Fruit fly (Drosophila melanogaster) whole organism, pupa: ENCODE data around the gene mRpL13.

Experiments
- CG10348 ChIP-seq: fragments of 200-800 bp; sonication (Bioruptor generic); IDR thresholded peaks from 2 replicates; pipeline ENCODE4 v1.3.6; 2022; ENCODE audit warnings: missing biosample characterization, missing genetic modification characterization
- CG12605 ChIP-seq: fragments of 200-800 bp; sonication (Bioruptor generic); IDR thresholded peaks from 2 replicates; pipeline ENCODE4 v1.3.6; 2022; ENCODE audit warnings: missing biosample characterization, missing genetic modification characterization
- CG13204 ChIP-seq: fragments of 200-800 bp; sonication (Bioruptor generic); optimal IDR thresholded peaks from 2 replicates; lab custom pipeline; 2018; ENCODE audit warnings: missing biosample characterization, mild to moderate bottlenecking, missing genetic modification characterization, moderate library complexity
- CG14655 ChIP-seq: fragments of 200-800 bp; sonication (Bioruptor generic); optimal IDR thresholded peaks from 3 replicates; lab custom pipeline; 2017; ENCODE audit warnings: mild to moderate bottlenecking, missing biosample characterization, missing genetic modification reagents, missing genetic modification characterization
- CG15710 ChIP-seq: fragments of 200-800 bp; sonication (Bioruptor generic); optimal IDR thresholded peaks from 2 replicates; lab custom pipeline; 2018; ENCODE audit warnings: missing biosample characterization, mild to moderate bottlenecking, missing genetic modification characterization, moderate library complexity
- CG17806 ChIP-seq: fragments of 200-800 bp; sonication (Bioruptor generic); optimal IDR thresholded peaks from 2 replicates; lab custom pipeline; 2018; ENCODE audit warnings: missing biosample characterization, mild to moderate bottlenecking, missing genetic modification characterization, moderate library complexity
- CG4496 ChIP-seq: fragments of 200-800 bp; sonication (Bioruptor generic); IDR thresholded peaks from 3 replicates; pipeline ENCODE4 v1.3.6; 2022; ENCODE audit warnings: missing biosample characterization, missing genetic modification characterization
- CG8159 ChIP-seq: fragments of 200-800 bp; sonication (Bioruptor generic); optimal IDR thresholded peaks from 3 replicates; lab custom pipeline; 2018; ENCODE audit warnings: missing biosample characterization, mild to moderate bottlenecking, missing genetic modification characterization, moderate library complexity
- CG9948 ChIP-seq: fragments of 200-800 bp; sonication (Bioruptor generic); optimal IDR thresholded peaks from 2 replicates; lab custom pipeline; 2018; ENCODE audit warnings: missing biosample characterization, mild to moderate bottlenecking, missing genetic modification characterization, moderate library complexity
- D1 ChIP-seq: fragments of 200-800 bp; sonication (Bioruptor generic); optimal IDR thresholded peaks from 2 replicates; lab custom pipeline; 2018; ENCODE audit warnings: missing biosample characterization, mild to moderate bottlenecking, missing genetic modification characterization, moderate library complexity
- Ets98B ChIP-seq: fragments of 200-800 bp; sonication (Bioruptor generic); IDR thresholded peaks from 2 replicates; pipeline ENCODE4 v1.3.6; 2022; ENCODE audit warnings: missing biosample characterization, missing genetic modification characterization
- Pif1A ChIP-seq: fragments of 200-800 bp; sonication (Bioruptor generic); optimal IDR thresholded peaks from 3 replicates; lab custom pipeline; 2016; ENCODE audit warnings: missing biosample characterization, missing genetic modification characterization
- fd96Ca ChIP-seq: fragments of 200-800 bp; sonication (Bioruptor generic); IDR thresholded peaks from 3 replicates; pipeline ENCODE4 v1.3.6; 2022; ENCODE audit warnings: missing biosample characterization, missing genetic modification characterization
- gl ChIP-seq: fragments of 200-800 bp; sonication (Bioruptor generic); optimal IDR thresholded peaks from 2 replicates; lab custom pipeline; 2018; ENCODE audit warnings: missing biosample characterization, mild to moderate bottlenecking, missing genetic modification characterization

DNA sequence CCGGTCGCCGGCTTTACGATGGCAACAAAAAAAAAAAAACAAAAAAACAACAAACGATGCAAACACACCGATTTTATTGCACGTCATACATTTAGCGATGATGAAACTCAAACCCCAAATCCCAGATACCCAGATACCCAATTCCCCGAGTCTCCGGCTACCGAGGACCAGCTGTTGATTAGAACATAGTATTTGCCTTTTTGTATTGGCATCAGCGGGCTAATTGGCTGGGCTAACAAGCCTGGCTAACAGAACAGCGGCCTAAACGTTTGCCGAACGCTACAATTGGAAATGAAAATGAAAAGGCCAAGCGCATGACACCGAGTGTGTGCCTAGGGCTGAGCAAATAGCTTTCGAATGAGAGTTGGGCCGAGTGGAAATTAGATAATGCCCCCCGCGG, 5.9 kb upstream of the mRpL13 start:
- TF ChIP-seq CG12605: no peak
- no peak for TF ChIP-seq fd96Ca (GFP tag; lab: Robert Waterston, UW)
- no peak for TF ChIP-seq CG13204 (GFP tag; lab: Kevin White, UChicago)
- no peak for TF ChIP-seq CG9948 (tag; lab: Kevin White, UChicago)
- no peak for TF ChIP-seq CG17806 (tag; lab: Kevin White, UChicago)
- TF ChIP-seq Ets98B: no peak
- TF ChIP-seq CG4496 (GFP tag; lab: Robert Waterston, UW): no peak
- no peak for TF ChIP-seq CG10348 (GFP tag; lab: Robert Waterston, UW)
- TF ChIP-seq CG8159: no peak
- TF ChIP-seq CG14655 (GFP tag; lab: Kevin White, UChicago): no peak
- no peak for TF ChIP-seq CG15710
- no peak for TF ChIP-seq D1 (tag; lab: Kevin White, UChicago)
- TF ChIP-seq gl (tag; lab: Kevin White, UChicago): no peak
- TF ChIP-seq Pif1A (GFP tag; lab: Kevin White, UChicago): no peak
